Worm (Caenorhabditis elegans) whole organism, dauer: ENCODE results near the gene zyg-1.
"Not testable (repeated sequence)": the region's sequence is repeated elsewhere in the genome, so short reads cannot be mapped to it uniquely, and the experiment has no call there.

Experiments
- unc-62 ChIP-seq: sonication (generic microtip); optimal IDR thresholded peaks from 2 replicates; lab custom pipeline; 2017; ENCODE audit warnings: missing biosample characterization, missing genetic modification reagents, missing genetic modification characterization

The zyg-1 gene

ce11 chrII:5649236-5650004 lies at the start of gene zyg-1, which contains the start of the genes sam-4 and F59E12.17:
Gene zyg-1, plus strand, starts transcription at chrII:5649748.
Gene sam-4, minus strand, starts transcription at chrII:5649286.
Gene F59E12.17, minus strand, starts transcription at chrII:5649470.
- no peak for TF ChIP-seq unc-62 (GFP tag; lab: Kevin White, UChicago)

ce11 chrII:5603194-5603593 lies 46.4 kb upstream of the zyg-1 start, which contains the start of gene C17G10.6:
Gene C17G10.6, minus strand, starts transcription at chrII:5603294.
- TF ChIP-seq unc-62 (GFP tag; lab: Kevin White, UChicago), result no peak

- no peak for TF ChIP-seq unc-62 (GFP tag; lab: Kevin White, UChicago)
Observed at ce11 chrII:5604441-5604840, 45.1 kb upstream of the zyg-1 start.

- TF ChIP-seq unc-62 (GFP tag; lab: Kevin White, UChicago), result no peak
Observed at ce11 chrII:5605538-5605945, 44.0 kb upstream of the zyg-1 start.

ce11 chrII:5607756-5608155 lies 41.8 kb upstream of the zyg-1 start, which contains the start of gene C17G10.7:
Gene C17G10.7, minus strand, starts transcription at chrII:5607856.
- TF ChIP-seq unc-62 (GFP tag; lab: Kevin White, UChicago), result no peak

ce11 chrII:5619298-5619697 lies 30.2 kb upstream of the zyg-1 start, which contains the start of gene dhs-6:
Gene dhs-6, minus strand, starts transcription at chrII:5619319.
- TF ChIP-seq unc-62 (GFP tag; lab: Kevin White, UChicago), result no peak

- TF ChIP-seq unc-62 (GFP tag; lab: Kevin White, UChicago), result not testable (repeated sequence)
Observed at ce11 chrII:5622383-5622939, 27.1 kb upstream of the zyg-1 start, which contains the start of the genes eif-3.L and npl-4.2. Gene eif-3.L, minus strand, starts transcription at chrII:5622483. Gene npl-4.2, plus strand, starts transcription at chrII:5622889.

- no peak for TF ChIP-seq unc-62 (GFP tag; lab: Kevin White, UChicago)
Observed at ce11 chrII:5628326-5628818, 21.2 kb upstream of the zyg-1 start, which contains the start of gene F59E12.15. Gene F59E12.15, minus strand, starts transcription at chrII:5628376.

ce11 chrII:5630851-5631401 lies 18.6 kb upstream of the zyg-1 start, which contains the start of the genes F59E12.6 and npl-4.1:
Gene F59E12.6, minus strand, starts transcription at chrII:5630951.
Gene npl-4.1, plus strand, starts transcription at chrII:5631351.
- not testable (repeated sequence) for TF ChIP-seq unc-62 (GFP tag; lab: Kevin White, UChicago)

ce11 chrII:5633453-5633852 lies 16.1 kb upstream of the zyg-1 start:
- no peak for TF ChIP-seq unc-62 (GFP tag; lab: Kevin White, UChicago)

ce11 chrII:5636826-5637225 lies 12.7 kb upstream of the zyg-1 start, which contains the start of gene F59E12.8:
Gene F59E12.8, minus strand, starts transcription at chrII:5636926.
- no peak for TF ChIP-seq unc-62 (GFP tag; lab: Kevin White, UChicago)

- no peak for TF ChIP-seq unc-62 (GFP tag; lab: Kevin White, UChicago)
Observed at ce11 chrII:5638059-5638458, 11.5 kb upstream of the zyg-1 start, which contains the start of gene F59E12.3. Gene F59E12.3, plus strand, starts transcription at chrII:5638359.

- no peak for TF ChIP-seq unc-62 (GFP tag; lab: Kevin White, UChicago)
Observed at ce11 chrII:5640362-5641079, 9.0 kb upstream of the zyg-1 start.

- no peak for TF ChIP-seq unc-62 (GFP tag; lab: Kevin White, UChicago)
Observed at ce11 chrII:5642110-5642509, 7.4 kb upstream of the zyg-1 start.

- no peak for TF ChIP-seq unc-62 (GFP tag; lab: Kevin White, UChicago)
Observed at ce11 chrII:5646942-5647341, 2.6 kb upstream of the zyg-1 start, which contains the start of gene F59E12.9. Gene F59E12.9, minus strand, starts transcription at chrII:5647042.
